Fruit fly (Drosophila melanogaster) whole organism, pupa: ENCODE data around the gene cno.

Experiments
- CG10348 ChIP-seq: fragments of 200-800 bp; sonication (Bioruptor generic); IDR thresholded peaks from 2 replicates; pipeline ENCODE4 v1.3.6; 2022; ENCODE audit warnings: missing biosample characterization, missing genetic modification characterization
- CG12605 ChIP-seq: fragments of 200-800 bp; sonication (Bioruptor generic); IDR thresholded peaks from 2 replicates; pipeline ENCODE4 v1.3.6; 2022; ENCODE audit warnings: missing biosample characterization, missing genetic modification characterization
- CG13204 ChIP-seq: fragments of 200-800 bp; sonication (Bioruptor generic); optimal IDR thresholded peaks from 2 replicates; lab custom pipeline; 2018; ENCODE audit warnings: missing biosample characterization, mild to moderate bottlenecking, missing genetic modification characterization, moderate library complexity
- CG14655 ChIP-seq: fragments of 200-800 bp; sonication (Bioruptor generic); optimal IDR thresholded peaks from 3 replicates; lab custom pipeline; 2017; ENCODE audit warnings: mild to moderate bottlenecking, missing biosample characterization, missing genetic modification reagents, missing genetic modification characterization
- CG15710 ChIP-seq: fragments of 200-800 bp; sonication (Bioruptor generic); optimal IDR thresholded peaks from 2 replicates; lab custom pipeline; 2018; ENCODE audit warnings: missing biosample characterization, mild to moderate bottlenecking, missing genetic modification characterization, moderate library complexity
- CG17806 ChIP-seq: fragments of 200-800 bp; sonication (Bioruptor generic); optimal IDR thresholded peaks from 2 replicates; lab custom pipeline; 2018; ENCODE audit warnings: missing biosample characterization, mild to moderate bottlenecking, missing genetic modification characterization, moderate library complexity
- CG32121 ChIP-seq: fragments of 200-800 bp; sonication (Bioruptor generic); IDR thresholded peaks from 2 replicates; pipeline ENCODE4 v1.3.6; 2022; ENCODE audit warnings: missing biosample characterization, missing genetic modification characterization
- CG34367 ChIP-seq: fragments of 200-800 bp; sonication (Bioruptor generic); optimal IDR thresholded peaks from 2 replicates; lab custom pipeline; 2018; ENCODE audit warnings: missing biosample characterization, mild to moderate bottlenecking, missing genetic modification characterization
- CG4496 ChIP-seq: fragments of 200-800 bp; sonication (Bioruptor generic); IDR thresholded peaks from 3 replicates; pipeline ENCODE4 v1.3.6; 2022; ENCODE audit warnings: missing biosample characterization, missing genetic modification characterization
- CG8159 ChIP-seq: fragments of 200-800 bp; sonication (Bioruptor generic); optimal IDR thresholded peaks from 3 replicates; lab custom pipeline; 2018; ENCODE audit warnings: missing biosample characterization, mild to moderate bottlenecking, missing genetic modification characterization, moderate library complexity
- CG8301 ChIP-seq: fragments of 200-800 bp; sonication (Bioruptor generic); optimal IDR thresholded peaks from 2 replicates; lab custom pipeline; 2018; ENCODE audit warnings: missing biosample characterization, mild to moderate bottlenecking, missing genetic modification characterization
- CG9948 ChIP-seq: fragments of 200-800 bp; sonication (Bioruptor generic); optimal IDR thresholded peaks from 2 replicates; lab custom pipeline; 2018; ENCODE audit warnings: missing biosample characterization, mild to moderate bottlenecking, missing genetic modification characterization, moderate library complexity
- D1 ChIP-seq: fragments of 200-800 bp; sonication (Bioruptor generic); optimal IDR thresholded peaks from 2 replicates; lab custom pipeline; 2018; ENCODE audit warnings: missing biosample characterization, mild to moderate bottlenecking, missing genetic modification characterization, moderate library complexity
- EcR ChIP-seq: fragments of 200-800 bp; sonication (Bioruptor generic); optimal IDR thresholded peaks from 3 replicates; lab custom pipeline; 2019; ENCODE audit warnings: missing biosample characterization, missing genetic modification characterization, mild to moderate bottlenecking, moderate library complexity, missing genetic modification reagents
- Ets98B ChIP-seq: fragments of 200-800 bp; sonication (Bioruptor generic); IDR thresholded peaks from 2 replicates; pipeline ENCODE4 v1.3.6; 2022; ENCODE audit warnings: missing biosample characterization, missing genetic modification characterization
- Pif1A ChIP-seq: fragments of 200-800 bp; sonication (Bioruptor generic); optimal IDR thresholded peaks from 3 replicates; lab custom pipeline; 2016; ENCODE audit warnings: missing biosample characterization, missing genetic modification characterization
- Pif1B ChIP-seq: fragments of 200-800 bp; sonication (Bioruptor generic); optimal IDR thresholded peaks from 3 replicates; lab custom pipeline; 2016; ENCODE audit warnings: missing biosample characterization, missing genetic modification characterization
- Snoo ChIP-seq: fragments of 200-800 bp; sonication (Bioruptor generic); optimal IDR thresholded peaks from 3 replicates; lab custom pipeline; 2017; ENCODE audit warnings: missing biosample characterization, mild to moderate bottlenecking, missing genetic modification characterization, inconsistent platforms
- fd96Ca ChIP-seq: fragments of 200-800 bp; sonication (Bioruptor generic); IDR thresholded peaks from 3 replicates; pipeline ENCODE4 v1.3.6; 2022; ENCODE audit warnings: missing biosample characterization, missing genetic modification characterization
- gl ChIP-seq: fragments of 200-800 bp; sonication (Bioruptor generic); optimal IDR thresholded peaks from 2 replicates; lab custom pipeline; 2018; ENCODE audit warnings: missing biosample characterization, mild to moderate bottlenecking, missing genetic modification characterization
- rn ChIP-seq: fragments of 200-800 bp; sonication (Bioruptor generic); IDR thresholded peaks from 2 replicates; pipeline ENCODE4 v1.3.6; 2022; ENCODE audit warnings: missing biosample characterization, missing genetic modification characterization

Gene cno

dm6 chr3R:5251243-5251865, 34.1 kb upstream of the cno start, which contains the start of gene CtsF:
CtsF (minus strand) TSS chr3R:5251745.
- TF ChIP-seq CG13204 (peak; percentile 30), CG8301 (tag; lab: Kevin White, UChicago) (no peak), CG12605 (peak; percentile 39; the same call in 1 of the 2 replicates), CG32121 (GFP tag; lab: Robert Waterston, UW) (peak; percentile 26; the same call in 1 of the 2 replicates), CG8159 (tag; lab: Kevin White, UChicago) (peak; percentile 29), EcR (peak; percentile 26), CG9948 (tag; lab: Kevin White, UChicago) (no peak), CG10348 (GFP tag; lab: Robert Waterston, UW) (no peak), Ets98B (peak; percentile 30; the same call in 1 of the 2 replicates), CG4496 (peak; percentile 57)

DNA sequence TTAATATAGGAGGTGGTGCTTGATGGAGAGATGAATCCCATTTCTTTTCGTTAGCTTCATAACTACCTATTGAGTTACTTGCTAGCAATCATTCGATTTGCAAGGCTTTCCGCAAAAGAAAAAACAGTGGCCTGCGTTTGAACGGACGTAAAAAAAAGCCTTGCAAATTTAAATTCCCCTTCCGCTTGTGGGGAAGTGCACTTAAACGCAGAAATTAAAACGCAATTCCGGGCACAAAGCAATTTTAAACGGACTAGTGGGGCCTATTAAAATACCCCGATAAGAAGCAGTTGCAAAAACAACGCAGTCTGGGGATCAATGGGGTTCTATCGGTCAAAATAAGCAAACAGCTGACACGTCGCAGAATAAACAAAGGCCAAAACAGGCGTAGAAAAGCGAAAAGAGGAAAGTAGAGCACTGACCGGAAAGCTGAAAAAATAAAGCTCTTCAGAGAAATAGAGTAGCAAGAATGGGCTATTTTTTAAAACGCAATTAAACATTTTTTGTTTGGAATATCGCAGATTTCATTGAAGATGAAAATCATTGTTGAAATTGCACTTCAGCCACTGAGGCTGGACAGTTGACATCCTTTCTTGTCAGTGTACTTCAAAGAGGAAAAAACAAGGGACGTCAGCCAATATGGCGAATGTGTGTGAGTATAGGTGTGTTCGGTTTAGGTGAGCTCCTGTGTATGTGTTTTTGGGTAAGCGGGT, 33.4 kb upstream of the cno start:
- TF ChIP-seq Ets98B (peak; percentile 76), EcR (peak; percentile 64), Pif1B (GFP tag; lab: Kevin White, UChicago) (peak; percentile 69), CG10348 (GFP tag; lab: Robert Waterston, UW) (no peak), CG34367 (peak; percentile 55), CG13204 (no peak), CG32121 (GFP tag; lab: Robert Waterston, UW) (peak; percentile 52), CG8159 (tag; lab: Kevin White, UChicago) (peak; percentile 28), CG8301 (tag; lab: Kevin White, UChicago) (peak; percentile 67), Snoo (tag; lab: Kevin White, UChicago) (peak; percentile 26), CG14655 (GFP tag; lab: Kevin White, UChicago) (peak; percentile 74), CG15710 (tag; lab: Kevin White, UChicago) (peak; percentile 53), rn (no peak), gl (tag; lab: Kevin White, UChicago) (no peak), fd96Ca (GFP tag; lab: Robert Waterston, UW) (peak; percentile 70; the same call in 2 of the 3 replicates), D1 (tag; lab: Kevin White, UChicago) (no peak), CG17806 (tag; lab: Kevin White, UChicago) (peak; percentile 66), Pif1A (GFP tag; lab: Kevin White, UChicago) (peak; percentile 78), CG9948 (tag; lab: Kevin White, UChicago) (peak; percentile 57), CG12605 (no peak), CG4496 (peak; percentile 81)

dm6 chr3R:5249308-5249707, 32.1 kb upstream of the cno start:
- TF ChIP-seq rn, result no peak
- TF ChIP-seq CG8301 (tag; lab: Kevin White, UChicago), result no peak
- no peak for TF ChIP-seq EcR
- TF ChIP-seq CG8159 (tag; lab: Kevin White, UChicago), result no peak
- no peak for TF ChIP-seq CG12605
- no peak for TF ChIP-seq CG4496
- TF ChIP-seq CG14655 (GFP tag; lab: Kevin White, UChicago), result no peak
- TF ChIP-seq D1 (tag; lab: Kevin White, UChicago), result no peak
- no peak for TF ChIP-seq CG15710 (tag; lab: Kevin White, UChicago)
- no peak for TF ChIP-seq CG9948 (tag; lab: Kevin White, UChicago)
- no peak for TF ChIP-seq CG17806 (tag; lab: Kevin White, UChicago)
- no peak for TF ChIP-seq Snoo (tag; lab: Kevin White, UChicago)

dm6 chr3R:5246950-5247349, 29.7 kb upstream of the cno start:
- peak; percentile 2 for TF ChIP-seq CG13204
- peak; percentile 85 for TF ChIP-seq EcR
- no peak for TF ChIP-seq Pif1A (GFP tag; lab: Kevin White, UChicago)

DNA sequence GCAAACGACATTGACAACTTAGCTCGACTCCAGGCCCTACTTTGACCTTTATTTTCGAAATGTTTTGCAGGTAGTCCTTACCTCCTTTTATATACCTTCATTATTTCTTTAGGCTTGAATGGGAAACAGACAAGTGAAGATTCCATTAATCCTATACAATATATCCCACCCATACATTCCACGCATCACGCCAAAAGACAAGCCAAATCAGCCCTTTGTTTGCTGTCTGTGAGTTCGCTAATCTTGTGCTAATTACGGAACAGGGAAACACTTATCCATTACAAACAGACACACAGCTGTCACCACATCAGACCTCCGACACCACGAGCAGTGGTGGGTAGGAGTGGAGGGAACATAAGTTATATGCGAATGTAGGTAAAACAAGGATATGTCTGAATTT, 23.5 kb upstream of the cno start, which contains the start of gene CG33293:
Gene CG33293 (minus strand): TSS at position 15 of the 400 bp plus-strand sequence.
- TF ChIP-seq CG32121 (GFP tag; lab: Robert Waterston, UW) (no peak), D1 (tag; lab: Kevin White, UChicago) (no peak), Snoo (tag; lab: Kevin White, UChicago) (no peak), gl (tag; lab: Kevin White, UChicago) (no peak), Pif1A (GFP tag; lab: Kevin White, UChicago) (no peak), fd96Ca (GFP tag; lab: Robert Waterston, UW) (no peak), CG17806 (tag; lab: Kevin White, UChicago) (no peak), Pif1B (GFP tag; lab: Kevin White, UChicago) (no peak)

DNA sequence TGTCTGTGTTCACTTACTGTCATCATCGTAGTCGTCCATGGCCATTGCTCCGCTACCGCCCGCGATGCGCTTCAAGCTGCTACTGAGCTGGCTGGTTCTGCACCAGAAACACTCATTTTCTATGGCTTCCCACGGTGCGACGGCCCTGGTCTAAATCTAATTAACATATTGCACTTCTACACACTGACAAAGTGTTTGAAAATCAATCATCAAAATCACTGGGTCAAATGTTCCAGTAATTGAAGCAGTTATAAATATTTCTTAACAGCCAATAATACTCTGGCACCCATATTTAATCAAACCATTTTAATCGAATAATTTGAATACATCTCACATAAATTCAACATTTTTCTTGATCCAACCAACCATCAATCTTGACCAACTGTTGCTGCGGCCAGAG, 20.0 kb upstream of the cno start, which contains the start of gene rtp:
Gene rtp (minus strand): TSS at position 101 of the 400 bp plus-strand sequence.
- TF ChIP-seq CG8301 (tag; lab: Kevin White, UChicago), result no peak
- TF ChIP-seq D1 (tag; lab: Kevin White, UChicago), result no peak
- TF ChIP-seq, all 21 proteins: peak for 0
